Fruit fly (Drosophila melanogaster): ENCODE data around the gene CG4950.

dm6 chr3L:16308380-16308779, 40.4 kb upstream of the CG4950 start, which contains the start of gene CG13042:
- TF ChIP-seq CG8301 (tag; optimal IDR thresholded peaks at IDR 0.05) (no peak), CG13204 (GFP tag; optimal IDR thresholded peaks at IDR 0.05) (no peak), EcR (GFP tag; optimal IDR thresholded peaks at IDR 0.05) (no peak), Snoo (tag; optimal IDR thresholded peaks at IDR 0.05) (no peak), CG34367 (tag; optimal IDR thresholded peaks at IDR 0.05) (no peak), CG12605 (GFP tag; IDR thresholded peaks at IDR 0.05) (no peak), CG14655 (GFP tag; optimal IDR thresholded peaks at IDR 0.05) (no peak), CG17806 (tag; optimal IDR thresholded peaks at IDR 0.05) (no peak), rn (GFP tag; IDR thresholded peaks at IDR 0.05) (no peak)
